Fruit fly (Drosophila melanogaster) whole organism, adult: ENCODE data around the gene Dab.

Experiments
- CG11617 ChIP-seq: fragments of 200-800 bp; sonication (Bioruptor generic); optimal IDR thresholded peaks from 2 replicates; lab custom pipeline; 2017; ENCODE audit warnings: mild to moderate bottlenecking, missing biosample characterization, missing genetic modification reagents, missing genetic modification characterization
- CG33017 ChIP-seq: fragments of 200-800 bp; sonication (Bioruptor generic); optimal IDR thresholded peaks from 2 replicates; lab custom pipeline; 2018; ENCODE audit warnings: missing biosample characterization, mild to moderate bottlenecking, missing genetic modification characterization, moderate library complexity
- Hr96 ChIP-seq: fragments of 200-800 bp; sonication (Bioruptor generic); optimal IDR thresholded peaks from 2 replicates; lab custom pipeline; 2016; ENCODE audit warnings: missing biosample characterization, missing genetic modification characterization
- bab1 ChIP-seq: fragments of 200-800 bp; sonication (Bioruptor generic); optimal IDR thresholded peaks from 3 replicates; lab custom pipeline; 2019; ENCODE audit warnings: missing biosample characterization, mild to moderate bottlenecking, missing genetic modification characterization, moderate library complexity
- cnc ChIP-seq, 2 experiments: fragments of >200 bp; optimal IDR thresholded peaks; 2 replicates each; lab custom pipeline; 2017

dm6 chr3L:16733246-16733645 lies 21.3 kb downstream of the Dab start, which contains the start of gene CG9701:
- TF ChIP-seq CG11617 (GFP tag; lab: Kevin White, UChicago) (no peak), bab1 (no peak), CG33017 (tag; lab: Kevin White, UChicago) (no peak), Hr96 (GFP tag; lab: Kevin White, UChicago) (no peak), cnc (optimal IDR thresholded peaks at IDR 0.05; lab: Kevin White, UChicago) (no peak)
